Fruit fly (Drosophila melanogaster) whole organism, larva: ENCODE measurements around the gene scpr-A.

Source experiments
- noc ChIP-seq: fragments of 200-800 bp; sonication (Bioruptor generic); optimal IDR thresholded peaks from 3 replicates; lab custom pipeline; 2019; ENCODE audit warnings: missing biosample characterization, mild to moderate bottlenecking, missing genetic modification characterization, moderate library complexity

scpr-A gene

DNA sequence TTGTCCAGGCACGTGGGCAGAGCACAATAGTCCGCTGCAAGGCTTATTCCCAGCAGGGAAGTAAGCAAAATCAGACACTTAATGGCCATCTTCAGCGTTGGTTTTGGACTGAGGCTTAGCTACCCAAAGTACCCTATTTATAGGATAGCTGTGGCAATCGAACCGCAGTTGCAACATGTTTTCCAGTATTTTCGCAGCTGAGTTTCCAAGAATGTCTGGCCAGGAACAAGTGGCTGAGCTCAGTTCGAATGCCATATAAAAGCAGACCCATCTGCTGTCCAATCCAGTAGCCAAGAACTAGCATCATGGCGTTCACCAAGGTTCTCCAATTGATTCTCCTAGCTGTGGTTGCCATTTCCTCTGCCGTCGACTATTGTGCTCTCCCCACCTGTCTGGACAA is at the start of gene scpr-A, which contains the start of gene scpr-B:
Gene scpr-A (plus strand): TSS at position 293 of the 400 bp plus-strand sequence.
Gene scpr-B (minus strand): TSS at position 101 of the 400 bp plus-strand sequence.
- no peak for TF ChIP-seq noc

DNA sequence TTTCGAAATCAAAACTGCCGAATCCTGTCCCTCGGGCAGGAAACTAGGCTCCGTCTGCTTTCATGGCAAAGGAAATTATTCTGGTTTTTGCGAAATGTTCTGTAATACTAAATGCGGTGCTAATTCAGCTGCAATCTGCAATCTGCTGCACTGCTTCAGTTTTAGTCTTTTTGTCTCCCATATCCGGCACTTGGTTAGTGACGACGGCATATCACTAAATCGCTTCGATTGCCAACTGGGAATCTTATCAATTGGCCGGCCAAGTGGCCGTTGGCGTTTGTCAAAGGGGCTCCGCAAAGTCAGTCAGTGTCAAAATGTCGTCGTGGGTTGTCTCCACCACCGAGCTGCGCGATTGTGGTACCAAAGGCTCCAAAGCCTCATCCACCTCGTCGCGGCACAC is 45.2 kb upstream of the scpr-A start, which contains the start of gene CG18577:
Gene CG18577 (plus strand): TSS at position 301 of the 400 bp plus-strand sequence.
- TF ChIP-seq noc = no peak

DNA sequence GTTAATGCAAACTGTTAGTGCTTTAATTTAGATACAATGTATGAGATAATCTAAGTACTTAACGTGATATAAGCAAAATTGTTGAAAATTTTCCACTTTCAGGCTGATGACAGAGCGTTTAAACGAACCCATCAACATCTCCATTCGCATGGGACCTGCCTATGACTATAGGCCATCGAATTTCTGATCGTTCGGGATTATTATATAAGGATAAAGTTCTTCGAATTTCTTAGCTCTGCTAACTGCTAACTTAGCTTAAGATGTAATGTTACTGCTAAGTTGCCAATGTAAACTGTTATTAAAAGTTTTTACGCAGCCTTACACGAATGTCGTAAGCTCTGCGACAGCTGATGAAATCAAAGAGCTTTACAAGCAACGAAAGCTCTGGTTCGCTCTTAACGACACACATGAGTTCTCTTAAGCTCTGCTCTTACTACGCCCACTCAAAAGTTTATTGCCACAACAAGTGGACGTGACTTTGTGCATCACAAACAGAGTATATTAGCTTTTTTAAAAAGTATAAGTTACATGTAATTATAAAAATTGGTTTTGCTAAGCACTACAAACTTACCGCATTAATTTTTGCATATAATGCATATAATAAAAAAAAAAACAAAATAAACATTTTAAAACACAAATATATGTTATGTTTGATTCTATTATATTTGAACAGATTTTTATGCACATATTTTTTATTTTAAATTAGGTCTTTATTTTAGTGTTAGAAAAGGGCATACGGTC is 44.2 kb upstream of the scpr-A start:
- peak; percentile 98 for TF ChIP-seq noc

DNA sequence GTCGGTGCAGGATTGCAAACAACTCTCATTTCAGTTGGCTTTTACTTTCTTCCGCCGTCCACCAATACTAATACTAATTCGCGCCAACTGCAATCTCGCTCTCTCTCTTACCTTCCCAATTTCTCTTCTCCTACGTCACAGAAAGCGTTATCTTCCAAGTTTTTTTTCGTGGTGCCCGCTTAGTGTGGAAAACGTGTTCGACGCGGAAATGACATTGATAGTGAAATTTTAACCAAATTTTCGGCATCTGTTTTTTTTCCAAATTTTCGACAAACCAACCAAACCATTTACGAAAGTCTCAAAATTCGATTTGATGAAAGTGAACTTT is 43.6 kb upstream of the scpr-A start, which contains the start of gene cu:
Gene cu (plus strand): TSS at position 204 of the 328 bp plus-strand sequence.
- no peak for TF ChIP-seq noc

DNA sequence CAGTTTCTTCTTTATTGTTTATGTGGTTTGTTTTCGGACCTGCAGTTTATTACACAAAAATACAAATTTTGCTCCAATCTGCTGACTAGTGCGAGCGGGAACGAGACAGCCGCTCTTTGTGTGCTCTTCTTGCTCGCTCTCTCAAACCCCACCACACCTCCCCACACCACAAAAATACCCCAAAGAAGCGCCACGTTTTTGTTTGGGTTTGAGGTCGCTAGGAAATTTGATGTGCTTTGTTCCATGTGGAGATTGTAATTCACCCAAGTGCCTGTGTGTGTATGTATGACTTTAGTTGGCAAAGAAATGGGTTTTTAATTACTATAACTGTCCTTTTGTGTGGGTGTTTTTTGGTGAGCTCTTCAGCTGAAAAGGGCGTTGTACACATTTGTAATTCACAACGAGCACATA is 42.9 kb upstream of the scpr-A start:
- peak; percentile 34 for TF ChIP-seq noc

DNA sequence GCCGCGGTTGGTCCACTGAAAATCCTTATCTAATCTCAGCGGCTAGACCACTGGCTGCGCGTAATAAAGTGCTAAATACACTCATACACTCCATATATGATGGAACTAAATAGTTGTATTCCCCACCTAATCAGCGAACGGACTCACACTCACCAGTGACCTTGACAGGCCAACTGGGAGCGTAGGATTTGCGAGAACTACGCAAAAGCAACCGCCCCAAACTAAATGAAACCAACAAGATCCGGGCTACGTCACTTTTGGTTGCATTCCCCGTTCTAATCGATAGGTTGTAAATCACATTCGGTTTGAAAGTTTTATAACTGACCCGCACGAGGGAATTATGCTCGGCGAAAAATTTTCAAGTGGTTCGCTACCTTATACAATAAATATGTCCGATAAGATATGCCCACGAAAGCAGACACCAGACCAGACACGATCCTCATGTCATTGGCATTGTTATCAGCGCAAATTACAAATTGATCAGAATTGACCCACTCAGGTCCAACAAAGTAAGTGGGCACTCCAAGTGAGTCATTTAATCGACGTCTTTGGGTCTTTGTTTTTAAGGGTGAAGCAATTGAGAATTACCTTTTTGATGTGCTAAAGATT is 41.7 kb upstream of the scpr-A start:
- TF ChIP-seq noc = peak; percentile 71

DNA sequence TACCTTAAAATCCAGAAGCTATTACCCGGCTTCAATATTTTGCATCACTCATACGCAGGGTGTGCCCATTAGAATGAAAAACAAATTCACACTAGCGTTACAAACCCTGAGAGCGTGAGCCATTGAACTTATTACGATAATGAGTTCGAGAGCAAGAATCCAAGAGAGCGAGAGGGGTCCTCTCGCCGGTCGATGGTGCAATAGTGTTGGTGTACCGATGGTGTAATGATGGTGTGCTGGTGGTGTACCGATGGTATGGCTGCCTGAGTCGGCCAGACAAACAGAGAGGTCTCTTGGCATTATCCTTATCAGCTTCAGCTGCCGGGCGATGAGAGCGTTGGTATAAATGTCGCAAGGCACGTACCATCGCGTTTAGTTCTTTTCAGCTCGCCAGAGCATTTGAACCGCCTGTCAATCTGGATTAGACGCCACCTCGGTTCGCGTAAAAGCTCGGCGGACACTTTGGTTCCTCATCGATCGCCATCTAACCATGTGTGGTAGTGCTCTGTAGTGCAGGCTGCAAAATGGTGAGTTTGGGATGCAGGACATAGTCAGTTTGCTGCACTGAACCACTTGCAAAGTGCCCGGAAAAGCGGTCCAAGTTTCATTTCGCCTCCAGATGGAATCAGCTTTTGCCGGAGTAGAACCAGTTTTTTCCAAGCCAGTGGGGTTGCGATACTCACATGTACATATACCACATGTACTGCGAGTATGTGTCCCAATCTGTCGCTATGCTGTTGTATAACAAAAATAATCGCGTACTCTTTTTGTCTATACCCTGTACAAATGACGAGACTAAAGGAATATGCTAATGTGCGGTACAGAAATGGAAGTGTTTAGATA is 40.7 kb upstream of the scpr-A start:
- TF ChIP-seq noc = no peak

DNA sequence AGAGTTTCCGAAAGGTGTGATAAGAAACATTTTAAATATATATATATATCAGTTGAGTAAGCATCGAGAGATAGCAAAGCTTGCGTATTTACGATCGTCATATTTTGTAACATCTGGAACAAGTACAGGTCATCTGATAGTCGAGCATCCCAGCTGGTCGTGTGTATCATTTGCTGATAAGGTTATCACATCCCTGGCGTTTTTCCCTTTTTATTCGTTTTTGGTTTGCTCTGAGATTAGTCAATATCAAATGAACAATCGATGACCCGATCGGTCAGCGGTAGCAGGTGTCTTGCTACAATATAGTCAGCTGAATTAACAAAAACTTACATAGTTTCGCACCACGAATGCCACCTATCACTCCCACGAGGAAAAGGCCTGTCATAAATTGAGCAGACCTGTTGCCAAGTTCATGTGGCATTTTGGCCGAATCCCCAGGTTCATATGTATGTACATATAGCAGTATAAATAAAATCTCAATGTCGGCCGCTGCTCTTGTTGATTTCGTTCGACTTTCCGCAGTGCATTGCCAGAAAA is 40.0 kb upstream of the scpr-A start:
- peak; percentile 94 for TF ChIP-seq noc

DNA sequence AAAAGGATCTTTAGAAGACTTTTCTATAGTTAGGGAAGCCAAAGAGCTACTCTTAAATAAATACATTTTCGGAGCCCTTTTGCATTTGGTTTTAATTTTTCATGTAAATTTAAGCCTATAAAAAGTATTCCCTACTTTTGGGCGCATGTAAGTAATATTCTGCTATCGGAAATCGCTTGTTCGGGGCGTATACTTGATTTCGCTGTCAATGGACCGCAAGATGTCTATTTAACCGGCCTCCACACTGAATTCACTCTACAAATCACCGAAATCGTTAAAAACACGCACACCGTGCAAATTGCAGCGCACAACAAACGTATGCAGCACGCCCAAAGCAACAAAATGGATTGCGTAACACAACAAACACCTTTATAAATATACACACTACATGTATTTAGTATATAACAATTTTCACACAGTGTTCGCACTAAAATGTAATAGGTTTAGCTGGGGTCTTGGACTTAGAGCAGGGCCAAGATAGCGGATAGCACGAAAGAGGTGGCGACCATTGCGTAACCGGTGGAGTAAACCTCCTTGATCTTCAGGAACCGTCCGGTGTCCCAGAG is 32.1 kb upstream of the scpr-A start:
- TF ChIP-seq noc = no peak

DNA sequence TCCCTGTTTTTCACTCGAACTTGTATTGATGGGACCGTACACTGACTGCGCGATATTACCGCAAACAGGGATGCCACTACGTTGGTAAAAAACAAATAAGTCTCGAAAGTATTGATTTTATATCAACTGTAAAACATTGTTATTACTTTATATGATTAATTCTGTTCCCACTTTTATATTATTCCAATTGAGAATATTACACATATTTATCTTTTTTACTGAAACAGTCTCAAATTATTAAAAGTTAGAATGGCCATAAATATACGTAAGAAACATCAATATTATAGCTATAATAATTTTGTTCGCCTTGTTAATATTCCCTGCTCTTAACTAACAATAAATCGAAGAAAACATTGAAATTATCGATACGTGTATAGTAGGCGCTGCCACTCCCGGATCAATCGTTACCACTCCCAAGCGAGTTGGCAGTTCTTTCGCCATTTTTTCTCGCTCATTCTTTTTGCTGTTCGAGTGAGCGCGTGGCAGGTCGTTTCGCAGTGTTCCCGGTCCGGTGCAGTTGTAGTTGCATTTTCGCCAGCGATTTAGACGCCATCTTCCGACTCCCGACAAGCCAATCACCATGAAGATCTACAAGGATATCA is 31.1 kb upstream of the scpr-A start, which contains the start of the genes SdhC and Tctp:
Gene SdhC (minus strand): TSS at position 49 of the 602 bp plus-strand sequence.
Gene Tctp (plus strand): TSS at position 447 of the 602 bp plus-strand sequence.
- peak; percentile 63 for TF ChIP-seq noc

DNA sequence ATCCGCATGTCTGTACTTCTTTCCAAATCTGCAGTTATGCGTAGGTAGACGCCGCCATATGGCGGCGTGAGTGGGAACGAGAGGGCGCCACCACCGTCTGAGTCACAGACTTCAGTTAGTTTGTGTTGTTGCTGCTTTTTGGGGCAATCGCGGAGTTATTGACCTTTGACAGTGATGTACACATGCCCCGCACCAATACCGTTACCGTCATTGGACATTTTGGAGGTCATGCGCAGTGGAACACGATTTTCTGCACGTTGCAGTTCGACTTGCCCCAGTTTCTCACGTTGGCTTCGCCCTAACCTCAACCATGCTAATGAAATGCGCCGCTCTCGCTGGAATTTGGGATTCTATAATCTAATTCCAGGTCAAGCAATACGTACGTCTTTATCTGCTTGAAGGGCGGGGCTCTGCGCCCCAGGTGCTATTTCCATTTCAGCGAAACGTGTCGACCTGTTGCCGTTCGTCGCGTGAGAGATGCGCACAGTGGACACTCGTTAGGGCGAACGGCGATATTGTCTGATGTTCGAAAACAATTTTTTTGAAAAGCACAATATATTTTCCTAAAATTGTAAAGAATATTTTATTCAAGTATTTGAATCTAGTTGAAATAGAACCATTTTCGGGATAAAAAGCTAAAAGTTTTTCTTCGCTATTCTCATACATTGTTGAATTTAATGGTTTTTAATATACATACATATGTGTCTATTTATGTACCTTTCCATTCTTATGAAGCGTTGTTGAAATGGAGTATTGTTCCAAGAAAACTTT is 29.5 kb upstream of the scpr-A start:
- peak; percentile 68 for TF ChIP-seq noc

DNA sequence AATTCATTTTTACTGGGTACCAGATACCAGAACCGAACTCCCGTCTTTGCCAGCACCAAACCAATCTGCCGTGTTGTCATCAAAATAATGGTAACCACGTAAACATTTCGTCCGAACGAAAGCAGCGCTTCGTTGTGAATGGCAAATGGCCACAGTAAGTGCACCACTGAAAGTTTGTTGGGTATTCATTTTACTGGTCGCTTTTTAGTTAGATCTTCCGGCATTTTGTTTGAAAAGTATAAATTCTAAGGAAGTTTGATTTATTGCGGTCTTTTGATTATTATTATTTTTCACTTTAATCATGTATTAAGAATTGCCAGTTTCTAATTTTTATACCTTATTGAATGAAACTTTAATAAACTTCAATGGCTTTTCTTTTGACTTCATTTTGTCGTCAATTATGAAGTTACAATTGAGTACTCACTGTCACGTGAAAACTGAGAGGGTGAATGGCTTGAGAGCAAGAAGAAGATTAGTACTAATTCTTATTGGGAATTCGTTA is 26.5 kb upstream of the scpr-A start, which contains the start of gene ZnT86D:
Gene ZnT86D (minus strand): TSS at position 91 of the 502 bp plus-strand sequence.
- TF ChIP-seq noc = peak; percentile 85

DNA sequence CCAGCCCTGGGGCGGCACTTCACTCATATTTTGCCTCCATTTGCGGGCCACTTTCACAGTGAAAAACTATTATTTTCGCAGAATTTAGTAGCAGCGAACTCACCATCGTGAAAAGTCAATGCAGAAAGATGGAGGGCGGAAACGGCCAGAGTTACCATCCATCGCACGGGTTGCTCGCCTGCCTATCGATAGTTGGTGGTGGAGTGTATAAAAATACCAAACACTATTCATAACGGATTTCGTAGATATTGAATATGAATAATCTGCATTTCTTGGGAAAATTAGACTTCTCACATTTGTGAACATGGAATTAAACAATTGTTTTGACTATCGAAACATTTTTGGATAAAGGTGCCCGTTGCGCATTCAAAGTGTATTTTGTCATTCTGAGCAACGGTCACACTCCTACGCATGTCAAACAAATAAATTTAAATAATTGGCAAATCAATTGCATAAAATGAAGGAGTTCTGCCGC is 24.8 kb upstream of the scpr-A start, which contains the start of the genes RpS25 and CG4820:
Gene RpS25 (minus strand): TSS at position 132 of the 475 bp plus-strand sequence.
Gene CG4820 (plus strand): TSS at position 380 of the 475 bp plus-strand sequence.
- peak; percentile 69 for TF ChIP-seq noc

DNA sequence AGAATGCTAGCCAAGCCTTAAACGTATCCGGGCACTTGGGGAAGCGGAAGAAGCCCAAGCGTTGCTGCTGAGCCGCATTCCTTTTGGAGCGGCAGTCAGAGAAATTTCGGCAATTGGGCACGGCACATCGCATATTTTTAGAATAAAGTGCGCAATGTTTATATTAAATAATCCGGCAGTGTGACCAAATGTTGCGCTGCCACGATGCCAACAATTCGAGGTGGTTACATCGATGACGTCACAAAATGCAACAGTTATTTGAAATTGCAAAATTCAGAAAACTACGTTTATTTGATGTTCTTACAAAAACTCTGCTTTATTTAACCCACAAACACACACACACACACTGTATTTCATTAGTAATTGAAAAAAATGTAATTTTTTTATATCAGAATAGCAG is 21.1 kb upstream of the scpr-A start, which contains the start of gene CG6689:
Gene CG6689 (minus strand): TSS at position 182 of the 400 bp plus-strand sequence.
- no peak for TF ChIP-seq noc
